Fruit fly (Drosophila melanogaster): ENCODE data around the gene CG33500.

The CG33500 gene

dm6 chr3L:11533704-11534319 lies 25.4 kb downstream of the CG33500 start (continued):
- peak; percentile 5 for TF ChIP-seq dm (GFP tag; optimal IDR thresholded peaks at IDR 0.05)
- TF ChIP-seq Hr51 (GFP tag; optimal IDR thresholded peaks at IDR 0.05) = peak in 1 of 2 experiments; percentile 64
- no peak for TF ChIP-seq repo (GFP tag; optimal IDR thresholded peaks at IDR 0.05)
- TF ChIP-seq CG12299 (tag; optimal IDR thresholded peaks at IDR 0.05) = peak; percentile 3
- TF ChIP-seq slbo (GFP tag; IDR thresholded peaks at IDR 0.05) = peak; percentile 66
- peak; percentile 45 for TF ChIP-seq mam (GFP tag; optimal IDR thresholded peaks at IDR 0.05)
- no peak for TF ChIP-seq usp (GFP tag; optimal IDR thresholded peaks at IDR 0.05)
- peak; percentile 50; the same call in 1 of the 2 replicates for TF ChIP-seq al (GFP tag; IDR thresholded peaks at IDR 0.05)
- TF ChIP-seq sens (GFP tag) = peak; percentile 60
- TF ChIP-seq CG1529 (GFP tag; optimal IDR thresholded peaks at IDR 0.05) = no peak
- TF ChIP-seq CG9727 (GFP tag; optimal IDR thresholded peaks at IDR 0.05) = peak; percentile 22
- TF ChIP-seq tin (GFP tag; optimal IDR thresholded peaks at IDR 0.05) = no peak
- peak; percentile 17 for TF ChIP-seq CG12391 (tag; optimal IDR thresholded peaks at IDR 0.05)
- TF ChIP-seq row (GFP tag; IDR thresholded peaks at IDR 0.05) = peak; percentile 80
- TF ChIP-seq tap (tag; optimal IDR thresholded peaks at IDR 0.05) = peak; percentile 3
- TF ChIP-seq Aef1 (GFP tag; IDR thresholded peaks at IDR 0.05) = peak; percentile 13; the same call in 1 of the 3 replicates
- no peak for TF ChIP-seq Sin3A (optimal IDR thresholded peaks at IDR 0.05)
- TF ChIP-seq CG8281 (tag; optimal IDR thresholded peaks at IDR 0.05) = peak; percentile 16
- peak; percentile 72 for TF ChIP-seq CG10543 (GFP tag; optimal IDR thresholded peaks at IDR 0.05)
- TF ChIP-seq Camta (GFP tag; optimal IDR thresholded peaks at IDR 0.05) = peak; percentile 23
- no peak for TF ChIP-seq prd (optimal IDR thresholded peaks at IDR 0.05)
- peak; percentile 32; the same call in 2 of the 3 replicates for TF ChIP-seq prd (GFP tag; IDR thresholded peaks at IDR 0.05)
- peak; percentile 38 for TF ChIP-seq CG12659 (GFP tag; optimal IDR thresholded peaks at IDR 0.05)
- no peak for TF ChIP-seq CG6654 (GFP tag; optimal IDR thresholded peaks at IDR 0.05)
- peak; percentile 26; the same call in 1 of the 2 replicates for TF ChIP-seq CG7372 (GFP tag; IDR thresholded peaks at IDR 0.05)
- peak; percentile 30 for TF ChIP-seq CG9437 (GFP tag; optimal IDR thresholded peaks at IDR 0.05)
- peak; percentile 53 for TF ChIP-seq CG12104 (GFP tag; optimal IDR thresholded peaks at IDR 0.05)
- peak; percentile 18 for TF ChIP-seq CG18619 (GFP tag; optimal IDR thresholded peaks at IDR 0.05)
- TF ChIP-seq CG31441 (GFP tag; IDR thresholded peaks at IDR 0.05) = peak; percentile 56; the same call in 1 of the 2 replicates
- peak; percentile 7; the same call in 1 of the 2 replicates for TF ChIP-seq vvl (GFP tag; IDR thresholded peaks at IDR 0.05)
- 0 out of 2 replicates have a peak, but pooled peaks have one; percentile 7 for TF ChIP-seq CG31224 (GFP tag; IDR thresholded peaks at IDR 0.05)
- peak; percentile 48 for TF ChIP-seq CG14014 (GFP tag; IDR thresholded peaks at IDR 0.05)
- TF ChIP-seq cas (GFP tag; IDR thresholded peaks at IDR 0.05) = no peak

dm6 chr3L:11534391-11535246 lies 26.2 kb downstream of the CG33500 start:
- TF ChIP-seq PHDP (tag; optimal IDR thresholded peaks at IDR 0.05) (peak; percentile 49), CG17829 (tag; optimal IDR thresholded peaks at IDR 0.05) (peak; percentile 3), CG14441 (GFP tag; IDR thresholded peaks at IDR 0.05) (0 out of 2 replicates have a peak, but pooled peaks have one; percentile 16), CG2202 (tag; optimal IDR thresholded peaks at IDR 0.05) (no peak), CG30403 (GFP tag; optimal IDR thresholded peaks at IDR 0.05) (peak; percentile 9), CG10543 (GFP tag; optimal IDR thresholded peaks at IDR 0.05) (peak; percentile 55), CG13775 (GFP tag; optimal IDR thresholded peaks at IDR 0.05) (peak; percentile 13), row (GFP tag; IDR thresholded peaks at IDR 0.05) (peak; percentile 51; the same call in 2 of the 3 replicates), Usf (GFP tag; optimal IDR thresholded peaks at IDR 0.05) (peak; percentile 29), wdn (GFP tag; IDR thresholded peaks at IDR 0.05) (no peak), CG10321 (GFP tag; IDR thresholded peaks at IDR 0.05) (peak; percentile 65; the same call in 1 of the 2 replicates), knrl (GFP tag; IDR thresholded peaks at IDR 0.05; ENCODE audit: partially characterized antibody) (no peak), CG12391 (tag; optimal IDR thresholded peaks at IDR 0.05) (peak; percentile 24), schlank (tag; optimal IDR thresholded peaks at IDR 0.05) (no peak), CG12659 (GFP tag; optimal IDR thresholded peaks at IDR 0.05) (peak; percentile 22), ab (GFP tag; optimal IDR thresholded peaks at IDR 0.05) (no peak), Bgb (GFP tag; IDR thresholded peaks at IDR 0.05; ENCODE audit: partially characterized antibody) (peak; percentile 55; the same call in 1 of the 2 replicates), Nf-YA (GFP tag; IDR thresholded peaks at IDR 0.05) (no peak), tup (GFP tag; optimal IDR thresholded peaks at IDR 0.05) (no peak), dysf (GFP tag; IDR thresholded peaks at IDR 0.05) (peak; percentile 46; the same call in 2 of the 3 replicates)

Measured in whole organism, embryonic.